Worm (Caenorhabditis elegans): ENCODE data around the gene K08H10.6.

K08H10.6 gene

DNA sequence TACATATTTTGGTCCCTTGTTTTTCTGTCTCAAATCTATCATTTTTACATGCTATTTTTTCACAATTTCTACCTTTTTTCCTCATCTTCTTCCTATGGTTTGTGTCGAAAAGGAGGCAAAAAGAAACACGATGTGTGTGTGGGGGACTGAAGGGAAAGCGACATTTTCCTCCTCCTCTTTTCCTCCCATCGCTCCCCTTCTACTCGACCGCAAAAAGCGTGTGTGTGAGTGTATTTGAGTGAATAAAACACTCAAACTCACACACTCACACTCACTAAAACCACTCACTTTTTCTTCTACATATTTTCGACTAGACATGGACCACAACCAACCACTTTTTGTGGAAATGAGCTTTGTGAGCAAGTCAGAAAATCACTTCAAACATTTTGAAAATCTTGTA is 45.8 kb upstream of the K08H10.6 start (continued):
- 0 out of 2 replicates have a peak, but pooled peaks have one; percentile 24 for TF ChIP-seq ctbp-1 (GFP tag; IDR thresholded peaks at IDR 0.05)
- no peak for TF ChIP-seq zag-1 (tag; optimal IDR thresholded peaks at IDR 0.05)
- TF ChIP-seq hlh-30 (tag; optimal IDR thresholded peaks at IDR 0.05; ENCODE audit: insufficient read depth) = peak; percentile 31
- TF ChIP-seq tag-97 (GFP tag; IDR thresholded peaks at IDR 0.05) = no peak
- TF ChIP-seq dve-1 (tag; optimal IDR thresholded peaks at IDR 0.05; ENCODE audit: insufficient read depth) = peak; percentile 24

DNA sequence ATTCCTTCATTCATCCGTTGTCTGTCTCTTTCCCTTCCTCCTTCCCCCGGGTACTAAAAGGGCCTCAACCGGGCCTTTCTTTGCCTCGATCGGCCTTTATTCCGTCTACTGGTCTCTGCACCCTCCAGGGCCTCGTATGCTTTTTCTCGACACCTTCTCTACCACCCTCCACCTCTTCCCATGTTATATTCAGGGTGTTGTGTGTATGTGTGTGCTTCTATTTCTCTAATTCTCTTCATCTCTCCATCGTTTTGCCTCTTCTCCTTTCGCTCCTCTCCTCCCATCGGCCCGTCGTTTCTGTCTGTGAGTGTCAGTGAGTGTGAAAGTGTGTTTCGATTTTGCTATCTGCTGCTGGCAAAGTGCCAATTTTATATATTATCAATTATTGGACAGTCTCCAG is 44.1 kb upstream of the K08H10.6 start:
- peak; percentile 60; the same call in 1 of the 2 replicates for TF ChIP-seq ctbp-1 (GFP tag; IDR thresholded peaks at IDR 0.05)
- TF ChIP-seq nhr-102 (tag; optimal IDR thresholded peaks at IDR 0.05) = peak; percentile 54
- peak; percentile 56; the same call in 1 of the 2 replicates for TF ChIP-seq ceh-20 (GFP tag; IDR thresholded peaks at IDR 0.05)
- peak; percentile 58 for TF ChIP-seq pqm-1 (tag; optimal IDR thresholded peaks at IDR 0.05)
- no peak for TF ChIP-seq zfp-3 (GFP tag; conservative IDR thresholded peaks at IDR 0.05)
- peak; percentile 59 for TF ChIP-seq nhr-48 (tag; optimal IDR thresholded peaks at IDR 0.05)
- TF ChIP-seq nhr-25 (tag; optimal IDR thresholded peaks at IDR 0.05; ENCODE audit: borderline replicate concordance, insufficient read depth) = peak; percentile 1
- TF ChIP-seq aly-2 (tag; optimal IDR thresholded peaks at IDR 0.05) = no peak
- no peak for TF ChIP-seq F44E2.7 (GFP tag; IDR thresholded peaks at IDR 0.05)
- no peak for TF ChIP-seq nhr-10 (tag; optimal IDR thresholded peaks at IDR 0.05)
- TF ChIP-seq Y48G9A.11 (GFP tag; IDR thresholded peaks at IDR 0.05) = no peak
- TF ChIP-seq dve-1 (tag; optimal IDR thresholded peaks at IDR 0.05; ENCODE audit: insufficient read depth) = peak; percentile 91
- no peak for TF ChIP-seq lin-29 (GFP tag; IDR thresholded peaks at IDR 0.05)
- peak; percentile 39 for TF ChIP-seq spr-3 (GFP tag; optimal IDR thresholded peaks at IDR 0.05)
- no peak for TF ChIP-seq zip-2 (tag; optimal IDR thresholded peaks at IDR 0.05)
- no peak for TF ChIP-seq F10B5.3 (tag; optimal IDR thresholded peaks at IDR 0.05)
- TF ChIP-seq R02D3.7 (tag; optimal IDR thresholded peaks at IDR 0.05) = no peak
- peak; percentile 89 for TF ChIP-seq mep-1 (tag; optimal IDR thresholded peaks at IDR 0.05)
- no peak for TF ChIP-seq nhr-111 (GFP tag; optimal IDR thresholded peaks at IDR 0.05)
- TF ChIP-seq cey-2 (tag; optimal IDR thresholded peaks at IDR 0.05; ENCODE audit: borderline replicate concordance, insufficient read depth) = no peak
- TF ChIP-seq mdt-29 (GFP tag; IDR thresholded peaks at IDR 0.05) = no peak
- TF ChIP-seq zag-1 (tag; optimal IDR thresholded peaks at IDR 0.05) = no peak
- peak; percentile 82 for TF ChIP-seq mes-2 (tag; optimal IDR thresholded peaks at IDR 0.05; ENCODE audit: poor library complexity, severe bottlenecking)
- TF ChIP-seq hlh-11 (tag; optimal IDR thresholded peaks at IDR 0.05) = peak; percentile 91
- peak; percentile 20 for TF ChIP-seq ceh-32 (tag; optimal IDR thresholded peaks at IDR 0.05; ENCODE audit: poor library complexity)
- no peak for TF ChIP-seq nhr-76 (tag; optimal IDR thresholded peaks at IDR 0.05)
- TF ChIP-seq fos-1 (tag; optimal IDR thresholded peaks at IDR 0.05) = no peak
- peak; percentile 25; the same call in 1 of the 2 replicates for TF ChIP-seq pha-4 (GFP tag; IDR thresholded peaks at IDR 0.05)
- peak; percentile 22 for TF ChIP-seq pha-4 (tag; optimal IDR thresholded peaks at IDR 0.05)
- TF ChIP-seq arid-1 (GFP tag; conservative IDR thresholded peaks at IDR 0.05) = peak; percentile 43; the same call in 1 of the 2 replicates
- peak; percentile 30 for TF ChIP-seq dpl-1 (GFP tag; optimal IDR thresholded peaks at IDR 0.05)
- peak in 1 of 2 experiments; percentile 6 for TF ChIP-seq daf-16 (GFP tag; optimal IDR thresholded peaks at IDR 0.05)
- peak; percentile 74 for TF ChIP-seq daf-16 (tag; optimal IDR thresholded peaks at IDR 0.05)
- peak; percentile 45; the same call in 1 of the 2 replicates for TF ChIP-seq T26A8.4 (GFP tag; IDR thresholded peaks at IDR 0.05)
- no peak for TF ChIP-seq nhr-41 (GFP tag; IDR thresholded peaks at IDR 0.05)
- TF ChIP-seq daf-19 (GFP tag; conservative IDR thresholded peaks at IDR 0.05) = no peak
- TF ChIP-seq zfp-2 (tag; optimal IDR thresholded peaks at IDR 0.05) = no peak
- TF ChIP-seq rbr-2 (tag; optimal IDR thresholded peaks at IDR 0.05) = peak; percentile 77
- TF ChIP-seq lin-13 (GFP tag; optimal IDR thresholded peaks at IDR 0.05) = peak; percentile 70
- TF ChIP-seq jun-1 (tag; optimal IDR thresholded peaks at IDR 0.05) = peak; percentile 55
- no peak for TF ChIP-seq dmd-8 (GFP tag; IDR thresholded peaks at IDR 0.05)
- no peak for TF ChIP-seq ceh-44 (GFP tag; IDR thresholded peaks at IDR 0.05)
- no peak for TF ChIP-seq T20F7.1 (GFP tag; optimal IDR thresholded peaks at IDR 0.05)
- no peak for TF ChIP-seq tra-1 (GFP tag; IDR thresholded peaks at IDR 0.05)
- no peak for TF ChIP-seq daf-12 (tag; optimal IDR thresholded peaks at IDR 0.05)
- peak; percentile 82 for TF ChIP-seq hmg-1.1 (GFP tag; IDR thresholded peaks at IDR 0.05)
